Fruit fly (Drosophila melanogaster): Measurements from ENCODE around the gene daed.

Gene daed

dm6 chr2L:2198613-2199432 lies 17.3 kb downstream of the daed start (continued):
- TF ChIP-seq CG1603 (tag; optimal IDR thresholded peaks at IDR 0.05) (peak; percentile 95), ac (GFP tag; optimal IDR thresholded peaks at IDR 0.05) (peak; percentile 51), Elba2 (GFP tag; optimal IDR thresholded peaks at IDR 0.05) (peak; percentile 41), E2f1 (GFP tag; IDR thresholded peaks at IDR 0.05) (no peak), ranshi (GFP tag; IDR thresholded peaks at IDR 0.05) (no peak), dimm (GFP tag; IDR thresholded peaks at IDR 0.05) (no peak), Pdp1 (GFP tag; optimal IDR thresholded peaks at IDR 0.05) (peak; percentile 91 to 98), CG7786 (GFP tag; optimal IDR thresholded peaks at IDR 0.05) (peak; percentile 85), Opbp (GFP tag; IDR thresholded peaks at IDR 0.05; ENCODE audit: partially characterized antibody) (no peak), jigr1 (GFP tag; IDR thresholded peaks at IDR 0.05) (no peak), Ets97D (GFP tag; optimal IDR thresholded peaks at IDR 0.05) (peak; percentile 70), sr (GFP tag; IDR thresholded peaks at IDR 0.05) (no peak), vfl (GFP tag; optimal IDR thresholded peaks at IDR 0.05) (peak; percentile 72), Ptx1 (GFP tag; IDR thresholded peaks at IDR 0.05) (no peak), Ravus (GFP tag; IDR thresholded peaks at IDR 0.05) (no peak), Bgb (GFP tag; IDR thresholded peaks at IDR 0.05; ENCODE audit: partially characterized antibody) (no peak), CG15601 (tag; optimal IDR thresholded peaks at IDR 0.05) (peak; percentile 84), emc (GFP tag; optimal IDR thresholded peaks at IDR 0.05) (peak; percentile 62), CG30020 (tag; optimal IDR thresholded peaks at IDR 0.05) (peak; percentile 26), CG9437 (GFP tag; optimal IDR thresholded peaks at IDR 0.05) (peak; percentile 94), ro (GFP tag; IDR thresholded peaks at IDR 0.05) (no peak), z (GFP tag; IDR thresholded peaks at IDR 0.05) (no peak), amos (GFP tag; IDR thresholded peaks at IDR 0.05; ENCODE audit: partially characterized antibody) (no peak), ase (GFP tag; IDR thresholded peaks at IDR 0.05) (no peak), en (GFP tag; optimal IDR thresholded peaks at IDR 0.05) (peak; percentile 82), CG10462 (GFP tag; optimal IDR thresholded peaks at IDR 0.05) (peak; percentile 78), CG11085 (GFP tag; IDR thresholded peaks at IDR 0.05) (no peak), bsh (GFP tag; optimal IDR thresholded peaks at IDR 0.05) (peak; percentile 96 to 97), CG4707 (GFP tag; optimal IDR thresholded peaks at IDR 0.05) (peak; percentile 70), CG32772 (GFP tag; IDR thresholded peaks at IDR 0.05) (no peak), CG32767 (GFP tag; IDR thresholded peaks at IDR 0.05) (no peak), CG1647 (GFP tag; optimal IDR thresholded peaks at IDR 0.05) (peak; percentile 74), Hey (tag; optimal IDR thresholded peaks at IDR 0.05) (peak; percentile 93), lola (GFP tag; optimal IDR thresholded peaks at IDR 0.05) (peak in 1 of 3 experiments; percentile 83), twi (tag; optimal IDR thresholded peaks at IDR 0.05) (peak; percentile 61), NC2β (GFP tag; optimal IDR thresholded peaks at IDR 0.05) (peak; percentile 81), CG6654 (GFP tag; optimal IDR thresholded peaks at IDR 0.05) (peak; percentile 67), CG2116 (GFP tag; optimal IDR thresholded peaks at IDR 0.05) (peak; percentile 53), CG7372 (GFP tag; IDR thresholded peaks at IDR 0.05) (no peak), croc (GFP tag; conservative IDR thresholded peaks at IDR 0.05) (peak; percentile 85), nau (GFP tag; optimal IDR thresholded peaks at IDR 0.05) (peak; percentile 74), CG10147 (GFP tag; optimal IDR thresholded peaks at IDR 0.05) (peak; percentile 64), schlank (tag; optimal IDR thresholded peaks at IDR 0.05) (peak; percentile 31), yki (optimal IDR thresholded peaks at IDR 0.05) (no peak), CG8089 (GFP tag; optimal IDR thresholded peaks at IDR 0.05) (peak; percentile 87), CG18619 (GFP tag; optimal IDR thresholded peaks at IDR 0.05) (peak; percentile 76), Xbp1 (GFP tag; optimal IDR thresholded peaks at IDR 0.05) (peak; percentile 87), CG18764 (GFP tag; optimal IDR thresholded peaks at IDR 0.05) (peak; percentile 81), YL-1 (GFP tag; optimal IDR thresholded peaks at IDR 0.05) (no peak), unpg (GFP tag; optimal IDR thresholded peaks at IDR 0.05) (peak; percentile 91)
